Worm (Caenorhabditis elegans) whole organism, young adult: Measurements from ENCODE around the gene ech-5.

Experiments
- T07F8.4 ChIP-seq: sonication (generic microtip); optimal IDR thresholded peaks from 2 replicates; lab custom pipeline; 2016; ENCODE audit warnings: mild to moderate bottlenecking, missing genetic modification characterization, moderate library complexity, missing compliant biosample characterization
- akir-1 ChIP-seq: fragments of 200-800 bp; sonication (Bioruptor generic); optimal IDR thresholded peaks from 2 replicates; lab custom pipeline; 2018; ENCODE audit warnings: mild to moderate bottlenecking, missing genetic modification characterization, moderate library complexity, missing compliant biosample characterization
- atf-7 ChIP-seq: sonication (generic microtip); optimal IDR thresholded peaks from 2 replicates; lab custom pipeline; 2017; ENCODE audit warnings: mild to moderate bottlenecking, missing genetic modification characterization, missing compliant biosample characterization
- bed-2 ChIP-seq: fragments of 200-800 bp; sonication (Bioruptor generic); IDR thresholded peaks from 2 replicates; pipeline ENCODE4 v1.3.6; 2022; ENCODE audit warnings: missing genetic modification reagents, missing genetic modification characterization, missing compliant biosample characterization
- ceh-91 ChIP-seq: fragments of 200-800 bp; sonication (Bioruptor generic); IDR thresholded peaks from 2 replicates; pipeline ENCODE4 v1.3.6; 2022; ENCODE audit warnings: missing genetic modification reagents, missing genetic modification characterization, missing compliant biosample characterization
- dox-1 ChIP-seq: fragments of 200-800 bp; sonication (Bioruptor generic); IDR thresholded peaks from 2 replicates; pipeline ENCODE4 v1.3.6; 2022; ENCODE audit warnings: missing genetic modification reagents, missing genetic modification characterization, missing compliant biosample characterization
- mel-28 ChIP-seq: sonication (generic microtip); optimal IDR thresholded peaks from 2 replicates; lab custom pipeline; 2016; ENCODE audit warnings: borderline replicate concordance, mild to moderate bottlenecking, missing genetic modification characterization, missing compliant biosample characterization
- nfya-1 ChIP-seq: sonication (generic microtip); optimal IDR thresholded peaks from 2 replicates; lab custom pipeline; 2017; ENCODE audit warnings: antibody characterized with exemption, missing compliant biosample characterization, missing genetic modification characterization, borderline replicate concordance; ENCODE audit not compliant: insufficient read depth
- pbrm-1 ChIP-seq: fragments of 200-800 bp; sonication (Bioruptor generic); IDR thresholded peaks from 2 replicates; pipeline ENCODE4 v1.3.6; 2022; ENCODE audit warnings: missing genetic modification reagents, missing genetic modification characterization, missing compliant biosample characterization
- pha-4 ChIP-seq: fragments of 150-350 bp; sonication (generic microtip); optimal IDR thresholded peaks from 2 replicates; lab custom pipeline; 2014; ENCODE audit warnings: missing biosample characterization, missing genetic modification reagents, missing genetic modification characterization
- rec-8 ChIP-seq, 2 experiments: sonication (generic microtip); optimal IDR thresholded peaks; 2 replicates each; lab custom pipeline; 2016; ENCODE audit warnings: mild to moderate bottlenecking in 2 of 2, missing genetic modification characterization in 2 of 2, missing genetic modification reagents in 2 of 2, missing genotype in 2 of 2, missing biosample characterization in 1 of 2, missing compliant biosample characterization in 1 of 2, moderate library complexity in 1 of 2
- unc-62 ChIP-seq: fragments of 150-350 bp; optimal IDR thresholded peaks from 2 replicates; lab custom pipeline; 2014; ENCODE audit warnings: missing biosample characterization, missing genetic modification reagents, missing genetic modification characterization
- ztf-25 ChIP-seq: fragments of 200-800 bp; sonication (Bioruptor generic); IDR thresholded peaks from 2 replicates; pipeline ENCODE4 v1.3.6; 2022; ENCODE audit warnings: missing genetic modification reagents, missing genetic modification characterization, missing compliant biosample characterization
- ztf-3 ChIP-seq: fragments of 200-800 bp; sonication (Bioruptor generic); optimal IDR thresholded peaks from 2 replicates; lab custom pipeline; 2018; ENCODE audit warnings: mild to moderate bottlenecking, missing genetic modification characterization, missing compliant biosample characterization

- no peak for TF ChIP-seq mel-28
- TF ChIP-seq pbrm-1 (GFP tag; lab: Robert Waterston, UW): no peak
- no peak for TF ChIP-seq pha-4 (tag; lab: Kevin White, UChicago)
- no peak for TF ChIP-seq unc-62 (GFP tag; lab: Kevin White, UChicago)
- TF ChIP-seq atf-7: no peak
- TF ChIP-seq nfya-1 (tag; lab: Kevin White, UChicago): no peak
- TF ChIP-seq ztf-3: no peak
- TF ChIP-seq ceh-91: no peak
- TF ChIP-seq bed-2 (GFP tag; lab: Robert Waterston, UW): no peak
- no peak for TF ChIP-seq T07F8.4 (tag; lab: Kevin White, UChicago)
- TF ChIP-seq ztf-25: no peak
- no peak for TF ChIP-seq rec-8 (tag; optimal IDR thresholded peaks at IDR 0.05; lab: Kevin White, UChicago)
- TF ChIP-seq dox-1 (GFP tag; lab: Robert Waterston, UW): no peak
- TF ChIP-seq akir-1: no peak
Observed at ce11 chrIV:801162-801561, 4.3 kb downstream of the ech-5 start.
